Worm (Caenorhabditis elegans) whole organism, L4 larva: ENCODE measurements around the gene F28F9.2.

Source experiments
- F26F4.8 ChIP-seq: fragments of 200-800 bp; sonication (Bioruptor generic); conservative IDR thresholded peaks from 2 replicates; pipeline ENCODE4 v1.3.6; 2022; ENCODE audit warnings: missing genetic modification characterization, missing compliant biosample characterization
- F49E8.2 ChIP-seq: sonication (generic microtip); optimal IDR thresholded peaks from 2 replicates; lab custom pipeline; 2016; ENCODE audit warnings: missing compliant biosample characterization, mild to moderate bottlenecking, missing genetic modification characterization, borderline replicate concordance
- T20F7.1 ChIP-seq: fragments of 200-800 bp; sonication (Bioruptor generic); optimal IDR thresholded peaks from 2 replicates; lab custom pipeline; 2018; ENCODE audit warnings: mild to moderate bottlenecking, missing genetic modification characterization, missing compliant biosample characterization
- aly-2 ChIP-seq: sonication (generic microtip); optimal IDR thresholded peaks from 2 replicates; lab custom pipeline; 2018; ENCODE audit warnings: missing biosample characterization, missing genetic modification characterization
- ceh-28 ChIP-seq: fragments of 150-350 bp; optimal IDR thresholded peaks from 2 replicates; lab custom pipeline; 2014; ENCODE audit warnings: missing biosample characterization, missing genetic modification reagents, missing genetic modification characterization
- ceh-44 ChIP-seq: fragments of 200-800 bp; sonication (Bioruptor generic); IDR thresholded peaks from 2 replicates; pipeline ENCODE4 v1.3.6; 2022; ENCODE audit warnings: missing genetic modification reagents, missing genetic modification characterization, missing compliant biosample characterization
- ceh-82 ChIP-seq: sonication (generic microtip); optimal IDR thresholded peaks from 2 replicates; lab custom pipeline; 2017; ENCODE audit warnings: missing biosample characterization, missing genetic modification characterization
- ces-1 ChIP-seq: fragments of 150-350 bp; sonication (generic microtip); optimal IDR thresholded peaks from 4 replicates; lab custom pipeline; 2014; ENCODE audit warnings: missing biosample characterization, missing genetic modification reagents, missing genetic modification characterization
- daf-12 ChIP-seq: fragments of 150-350 bp; optimal IDR thresholded peaks from 2 replicates; lab custom pipeline; 2014; ENCODE audit warnings: missing biosample characterization, missing genetic modification reagents, missing genetic modification characterization
- daf-19 ChIP-seq: fragments of 200-800 bp; sonication (Bioruptor generic); conservative IDR thresholded peaks from 2 replicates; pipeline ENCODE4 v1.3.6; 2022; ENCODE audit warnings: missing genetic modification characterization, missing compliant biosample characterization
- daf-8 ChIP-seq: fragments of 200-800 bp; sonication (Bioruptor generic); IDR thresholded peaks from 2 replicates; pipeline ENCODE4 v1.3.6; 2022; ENCODE audit warnings: missing genetic modification characterization, missing compliant biosample characterization
- dmd-6 ChIP-seq: fragments of 200-800 bp; sonication (Bioruptor generic); IDR thresholded peaks from 2 replicates; pipeline ENCODE4 v1.3.6; 2022; ENCODE audit warnings: missing genetic modification reagents, missing genetic modification characterization, missing compliant biosample characterization
- dmd-8 ChIP-seq: fragments of 200-800 bp; sonication (Bioruptor generic); IDR thresholded peaks from 2 replicates; pipeline ENCODE4 v1.3.6; 2022; ENCODE audit warnings: missing genetic modification characterization, missing compliant biosample characterization
- dve-1 ChIP-seq: sonication (generic microtip); optimal IDR thresholded peaks from 2 replicates; lab custom pipeline; 2017; ENCODE audit warnings: antibody characterized with exemption, mild to moderate bottlenecking, missing genetic modification characterization, missing compliant biosample characterization; ENCODE audit not compliant: insufficient read depth
- egl-27 ChIP-seq: sonication (generic microtip); optimal IDR thresholded peaks from 3 replicates; lab custom pipeline; 2017; ENCODE audit warnings: missing biosample characterization, missing genetic modification reagents, missing genetic modification characterization
- fos-1 ChIP-seq: fragments of 150-350 bp; optimal IDR thresholded peaks from 2 replicates; lab custom pipeline; 2014; ENCODE audit warnings: missing biosample characterization, missing genetic modification characterization
- gei-8 ChIP-seq: fragments of 200-800 bp; sonication (Bioruptor generic); optimal IDR thresholded peaks from 2 replicates; lab custom pipeline; 2018; ENCODE audit warnings: mild to moderate bottlenecking, missing genetic modification characterization, missing compliant biosample characterization
- lim-7 ChIP-seq: fragments of 200-800 bp; sonication (Bioruptor generic); IDR thresholded peaks from 2 replicates; pipeline ENCODE4 v1.3.6; 2022; ENCODE audit warnings: missing genetic modification characterization, missing compliant biosample characterization
- lin-1 ChIP-seq: fragments of 200-800 bp; sonication (Bioruptor generic); IDR thresholded peaks from 2 replicates; pipeline ENCODE4 v1.3.6; 2022; ENCODE audit warnings: missing genetic modification reagents, missing genetic modification characterization, missing compliant biosample characterization
- lin-13 ChIP-seq: fragments of 150-350 bp; optimal IDR thresholded peaks from 2 replicates; lab custom pipeline; 2014; ENCODE audit warnings: missing biosample characterization, missing genetic modification reagents, missing genetic modification characterization
- lin-29 ChIP-seq: fragments of 200-800 bp; sonication (Bioruptor generic); IDR thresholded peaks from 2 replicates; pipeline ENCODE4 v1.3.6; 2022; ENCODE audit warnings: missing genetic modification reagents, missing genetic modification characterization, missing compliant biosample characterization
- lsy-2 ChIP-seq, 2 experiments: fragments of 150-350 bp in 1 of 2; sonication (generic microtip) in 1 of 2; optimal IDR thresholded peaks; 2 replicates each; lab custom pipeline; 2014 to 2017; ENCODE audit warnings: missing biosample characterization in 2 of 2, missing genetic modification characterization in 2 of 2
- mdl-1 ChIP-seq, 2 experiments: fragments of 150-350 bp in 1 of 2; sonication (generic microtip) in 1 of 2; optimal IDR thresholded peaks; 2 replicates each; lab custom pipeline; 2014 to 2017; ENCODE audit warnings: missing biosample characterization in 2 of 2, missing genetic modification characterization in 2 of 2
- mdt-29 ChIP-seq: fragments of 200-800 bp; sonication (Bioruptor generic); IDR thresholded peaks from 2 replicates; pipeline ENCODE4 v1.3.6; 2022; ENCODE audit warnings: missing genetic modification reagents, missing genetic modification characterization, missing compliant biosample characterization
- mep-1 ChIP-seq: fragments of 150-350 bp; sonication (generic microtip); optimal IDR thresholded peaks from 3 replicates; lab custom pipeline; 2014; ENCODE audit warnings: missing biosample characterization, missing genetic modification characterization
- mes-2 ChIP-seq: sonication (generic microtip); optimal IDR thresholded peaks from 2 replicates; lab custom pipeline; 2016; ENCODE audit warnings: missing genotype, mild to moderate bottlenecking, missing genetic modification characterization, missing compliant biosample characterization; ENCODE audit not compliant: poor library complexity, severe bottlenecking
- mxl-2 ChIP-seq: fragments of 200-800 bp; sonication (Bioruptor generic); conservative IDR thresholded peaks from 2 replicates; pipeline ENCODE4 v1.3.6; 2022; ENCODE audit warnings: missing genetic modification reagents, missing genetic modification characterization, missing compliant biosample characterization
- nhr-10 ChIP-seq: fragments of 150-350 bp; optimal IDR thresholded peaks from 2 replicates; lab custom pipeline; 2014; ENCODE audit warnings: missing biosample characterization, missing genetic modification characterization
- nhr-102 ChIP-seq: sonication (generic microtip); optimal IDR thresholded peaks from 2 replicates; lab custom pipeline; 2016; ENCODE audit warnings: mild to moderate bottlenecking, missing genetic modification characterization, moderate library complexity, missing compliant biosample characterization
- nhr-41 ChIP-seq: fragments of 200-800 bp; sonication (Bioruptor generic); IDR thresholded peaks from 2 replicates; pipeline ENCODE4 v1.3.6; 2022; ENCODE audit warnings: missing genetic modification reagents, missing genetic modification characterization, missing compliant biosample characterization
- nhr-48 ChIP-seq: sonication (generic microtip); optimal IDR thresholded peaks from 2 replicates; lab custom pipeline; 2016; ENCODE audit warnings: mild to moderate bottlenecking, missing genetic modification characterization, missing compliant biosample characterization
- nhr-77 ChIP-seq: fragments of 150-350 bp; optimal IDR thresholded peaks from 2 replicates; lab custom pipeline; 2014; ENCODE audit warnings: missing biosample characterization, missing genetic modification characterization
- pha-4 ChIP-seq, 2 experiments: fragments of 150-350 bp in 1 of 2; fragments of 200-800 bp in 1 of 2; sonication (Bioruptor generic) in 1 of 2; IDR thresholded peaks in 1 of 2; optimal IDR thresholded peaks in 1 of 2; 2 replicates each; pipeline versions ENCODE4 v1.3.6 to Lab custom; 2014 to 2022; ENCODE audit warnings: missing genetic modification characterization in 2 of 2, missing genetic modification reagents in 2 of 2, missing biosample characterization in 1 of 2, missing compliant biosample characterization in 1 of 2
- pqm-1 ChIP-seq: sonication (generic microtip); optimal IDR thresholded peaks from 2 replicates; lab custom pipeline; 2017; ENCODE audit warnings: missing biosample characterization, missing genetic modification characterization
- sdz-12 ChIP-seq: fragments of 200-800 bp; sonication (Bioruptor generic); optimal IDR thresholded peaks from 2 replicates; lab custom pipeline; 2018; ENCODE audit warnings: mild to moderate bottlenecking, missing genetic modification characterization, missing compliant biosample characterization
- skn-1 ChIP-seq: fragments of 150-350 bp; optimal IDR thresholded peaks from 2 replicates; lab custom pipeline; 2014; ENCODE audit warnings: missing biosample characterization, missing genetic modification characterization
- zip-11 ChIP-seq: fragments of 200-800 bp; sonication (Bioruptor generic); IDR thresholded peaks from 2 replicates; pipeline ENCODE4 v1.3.6; 2022; ENCODE audit warnings: missing genetic modification characterization, missing compliant biosample characterization

Gene F28F9.2

DNA sequence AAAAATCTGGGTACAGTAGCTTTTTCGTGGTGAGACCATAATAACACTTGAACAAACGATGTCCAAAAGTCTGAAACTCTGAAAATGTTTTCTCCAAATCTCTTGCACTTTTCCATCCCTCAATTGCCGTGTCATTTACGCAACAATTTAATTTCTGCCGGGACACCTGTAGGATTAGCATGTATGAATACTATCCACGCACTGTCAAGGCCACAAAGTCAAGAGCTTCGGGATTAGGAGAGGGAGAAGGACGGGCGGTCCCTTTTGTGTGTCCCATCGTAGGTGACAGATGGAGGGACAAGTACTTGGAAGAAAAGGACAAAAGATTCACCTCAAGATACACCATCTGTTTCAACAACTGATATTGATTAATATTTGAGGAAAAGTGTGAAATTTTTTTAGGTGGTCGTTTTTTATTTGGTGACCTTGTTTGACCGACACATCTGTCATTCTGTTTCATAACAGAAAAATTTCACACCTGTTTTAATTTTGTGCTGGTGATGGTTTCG lies 3.6 kb downstream of the F28F9.2 start:
- TF ChIP-seq nhr-10 (tag; lab: Kevin White, UChicago): no peak
- no peak for TF ChIP-seq nhr-102
- no peak for TF ChIP-seq ces-1 (GFP tag; lab: Kevin White, UChicago)
- no peak for TF ChIP-seq nhr-48
- no peak for TF ChIP-seq sdz-12 (GFP tag; lab: Kevin White, UChicago)
- TF ChIP-seq ceh-44 (GFP tag; lab: Robert Waterston, UW): no peak
- TF ChIP-seq egl-27: no peak
- no peak for TF ChIP-seq mep-1
- TF ChIP-seq nhr-77 (tag; lab: Kevin White, UChicago): no peak
- no peak for TF ChIP-seq skn-1 (tag; lab: Kevin White, UChicago)
- no peak for TF ChIP-seq lsy-2 (tag; optimal IDR thresholded peaks at IDR 0.05; lab: Kevin White, UChicago)
- TF ChIP-seq daf-19 (GFP tag; lab: Robert Waterston, UW): no peak
- TF ChIP-seq T20F7.1 (GFP tag; lab: Kevin White, UChicago): no peak
- TF ChIP-seq lin-1 (GFP tag; lab: Robert Waterston, UW): no peak
- no peak for TF ChIP-seq aly-2
- no peak for TF ChIP-seq pha-4 (GFP tag; IDR thresholded peaks at IDR 0.05; lab: Robert Waterston, UW)
- no peak for TF ChIP-seq pha-4 (tag; optimal IDR thresholded peaks at IDR 0.05; lab: Kevin White, UChicago)
- TF ChIP-seq lin-29: no peak
- TF ChIP-seq F49E8.2 (tag; lab: Kevin White, UChicago): no peak
- TF ChIP-seq mdt-29 (GFP tag; lab: Robert Waterston, UW): no peak
- TF ChIP-seq ceh-28 (tag; lab: Kevin White, UChicago): no peak
- TF ChIP-seq, all 104 proteins: peak for 0

DNA sequence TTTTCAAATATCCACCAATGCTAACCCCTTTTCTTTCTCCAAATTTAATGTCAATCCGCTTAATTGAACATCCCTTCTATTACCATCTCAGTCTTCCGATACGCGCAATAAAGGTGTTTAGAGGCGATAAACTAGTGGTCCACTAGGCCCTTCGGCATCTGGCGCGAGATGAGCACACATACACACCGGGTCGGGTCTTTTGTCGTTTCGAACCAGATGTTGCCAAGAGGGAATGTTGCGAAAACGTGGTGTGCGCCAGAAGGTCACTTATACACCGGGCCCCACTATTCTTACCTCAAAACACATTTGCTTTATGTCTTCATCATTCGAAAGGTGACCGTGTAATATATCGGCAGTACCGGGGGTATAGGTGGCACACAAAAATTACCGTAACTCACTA lies 4.5 kb downstream of the F28F9.2 start:
- TF ChIP-seq ceh-82 (tag; lab: Kevin White, UChicago) (no peak), daf-12 (tag; lab: Kevin White, UChicago) (no peak), dmd-8 (GFP tag; lab: Robert Waterston, UW) (no peak), ceh-44 (GFP tag; lab: Robert Waterston, UW) (no peak), egl-27 (no peak), F49E8.2 (tag; lab: Kevin White, UChicago) (no peak), gei-8 (no peak), dmd-6 (GFP tag; lab: Robert Waterston, UW) (no peak), pqm-1 (tag; lab: Kevin White, UChicago) (no peak), mxl-2 (no peak), mdl-1 (tag; optimal IDR thresholded peaks at IDR 0.05; lab: Kevin White, UChicago) (no peak), lim-7 (no peak), daf-8 (GFP tag; lab: Robert Waterston, UW) (no peak), zip-11 (GFP tag; lab: Robert Waterston, UW) (no peak), nhr-41 (GFP tag; lab: Robert Waterston, UW) (no peak), F26F4.8 (GFP tag; lab: Robert Waterston, UW) (no peak), dve-1 (tag; lab: Kevin White, UChicago) (no peak), lin-13 (GFP tag; lab: Kevin White, UChicago) (no peak), fos-1 (tag; lab: Kevin White, UChicago) (no peak)
- TF ChIP-seq, all 104 proteins: peak for 0

ce11 chrIV:3844584-3844983 lies 5.1 kb downstream of the F28F9.2 start:
- TF ChIP-seq skn-1 (tag; lab: Kevin White, UChicago) (no peak), nhr-102 (no peak), mes-2 (tag; lab: Kevin White, UChicago) (no peak)
